Fruit fly (Drosophila melanogaster): ENCODE results near the gene CG15482.

DNA sequence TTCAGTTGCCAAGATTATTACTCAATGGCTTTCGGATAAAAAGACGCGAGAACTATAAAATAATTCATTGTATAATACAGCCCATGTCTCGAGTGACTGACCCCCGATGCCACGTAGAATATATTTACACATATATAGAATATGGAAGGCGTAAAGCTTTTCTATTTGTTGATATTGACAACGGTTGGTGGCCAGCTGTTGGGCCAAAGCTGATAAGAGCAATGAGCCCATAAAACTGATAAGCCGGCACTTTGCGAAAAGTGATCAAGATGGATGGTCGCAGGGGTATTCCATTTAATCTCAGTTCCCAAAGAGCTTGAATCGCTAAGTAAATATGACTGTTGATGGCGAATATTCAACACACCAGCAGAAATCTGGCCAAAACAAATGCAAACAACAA lies 21.1 kb downstream of the CG15482 start:
- TF ChIP-seq CG13894 (tag; optimal IDR thresholded peaks at IDR 0.05): no peak
- TF ChIP-seq nom (GFP tag; optimal IDR thresholded peaks at IDR 0.05): no peak
- no peak for TF ChIP-seq CG12104 (GFP tag; optimal IDR thresholded peaks at IDR 0.05)
- no peak for TF ChIP-seq CG32772 (GFP tag; IDR thresholded peaks at IDR 0.05)
- TF ChIP-seq da (GFP tag; optimal IDR thresholded peaks at IDR 0.05): no peak
- TF ChIP-seq CG12769 (tag; optimal IDR thresholded peaks at IDR 0.05): no peak
- TF ChIP-seq gro (GFP tag; optimal IDR thresholded peaks at IDR 0.05): no peak
- TF ChIP-seq HHEX (GFP tag; optimal IDR thresholded peaks at IDR 0.05): no peak
- no peak for TF ChIP-seq CG15269 (tag; optimal IDR thresholded peaks at IDR 0.05)

Data from whole organism, embryonic.